Fruit fly (Drosophila melanogaster): ENCODE data around the gene qin.

The qin gene

dm6 chr3R:18583881-18584545 is 6.8 kb upstream of the qin start (continued):
- TF ChIP-seq bcd (GFP tag; optimal IDR thresholded peaks at IDR 0.05) (peak; percentile 98), CG7987 (GFP tag; optimal IDR thresholded peaks at IDR 0.05) (peak; percentile 96), MTF-1 (GFP tag; optimal IDR thresholded peaks at IDR 0.05; ENCODE audit: borderline replicate concordance) (peak; percentile 94), CG14710 (tag; optimal IDR thresholded peaks at IDR 0.05) (peak; percentile 97), Elba2 (GFP tag; optimal IDR thresholded peaks at IDR 0.05) (no peak), CG11695 (GFP tag; IDR thresholded peaks at IDR 0.05) (peak; percentile 95), YL-1 (GFP tag; optimal IDR thresholded peaks at IDR 0.05) (peak; percentile 93), CG8388 (GFP tag; optimal IDR thresholded peaks at IDR 0.05) (peak; percentile 95), CG13123 (GFP tag; optimal IDR thresholded peaks at IDR 0.05) (peak; percentile 96), hth (optimal IDR thresholded peaks at IDR 0.05) (no peak), kay (GFP tag; optimal IDR thresholded peaks at IDR 0.05) (peak; percentile 95), run (tag; optimal IDR thresholded peaks at IDR 0.05) (peak; percentile 88), CG1603 (tag; optimal IDR thresholded peaks at IDR 0.05) (peak; percentile 96), CG10543 (GFP tag; optimal IDR thresholded peaks at IDR 0.05) (peak; percentile 99), trem (tag; optimal IDR thresholded peaks at IDR 0.05) (peak; percentile 95), klu (GFP tag; IDR thresholded peaks at IDR 0.05) (peak; percentile 93), CG3065 (GFP tag; optimal IDR thresholded peaks at IDR 0.05) (peak; percentile 92), CG32772 (GFP tag; IDR thresholded peaks at IDR 0.05) (peak; percentile 91), pita (GFP tag; optimal IDR thresholded peaks at IDR 0.05) (no peak), Atf3 (GFP tag; optimal IDR thresholded peaks at IDR 0.05) (peak; percentile 96), sisA (GFP tag; IDR thresholded peaks at IDR 0.05) (peak; percentile 96), Hr51 (GFP tag; optimal IDR thresholded peaks at IDR 0.05) (peak; percentile 94 to 97), bbx (GFP tag; IDR thresholded peaks at IDR 0.05; ENCODE audit: partially characterized antibody) (peak; percentile 34; the same call in 1 of the 2 replicates), gsb-n (tag; optimal IDR thresholded peaks at IDR 0.05) (peak; percentile 94), Abd-B (GFP tag; optimal IDR thresholded peaks at IDR 0.05) (peak; percentile 97), Bdp1 (GFP tag; optimal IDR thresholded peaks at IDR 0.05) (peak; percentile 92), Hr78 (GFP tag; optimal IDR thresholded peaks at IDR 0.05) (peak in 1 of 2 experiments; percentile 88), Hmx (GFP tag; optimal IDR thresholded peaks at IDR 0.05) (peak; percentile 85), BEAF-32 (GFP tag; optimal IDR thresholded peaks at IDR 0.05) (peak; percentile 9), Nf-YA (GFP tag; IDR thresholded peaks at IDR 0.05) (peak; percentile 90), unpg (GFP tag; optimal IDR thresholded peaks at IDR 0.05) (peak; percentile 95), ab (GFP tag; optimal IDR thresholded peaks at IDR 0.05) (peak; percentile 90), CG6689 (GFP tag; IDR thresholded peaks at IDR 0.05) (peak; percentile 95), Med (GFP tag) (peak; percentile 99), yki (optimal IDR thresholded peaks at IDR 0.05) (no peak), CG17385 (GFP tag; optimal IDR thresholded peaks at IDR 0.05) (peak; percentile 94), br (optimal IDR thresholded peaks at IDR 0.05) (no peak), Scr (GFP tag; IDR thresholded peaks at IDR 0.05; ENCODE audit: partially characterized antibody) (no peak), slou (GFP tag; optimal IDR thresholded peaks at IDR 0.05) (peak; percentile 94), jigr1 (GFP tag; IDR thresholded peaks at IDR 0.05) (peak; percentile 94), CG2120 (GFP tag; optimal IDR thresholded peaks at IDR 0.05) (peak; percentile 98), CG17568 (GFP tag; optimal IDR thresholded peaks at IDR 0.05) (peak; percentile 95), CG12155 (GFP tag; optimal IDR thresholded peaks at IDR 0.05) (peak; percentile 94), ci (GFP tag; IDR thresholded peaks at IDR 0.05) (peak; percentile 95), Xrp1 (GFP tag; IDR thresholded peaks at IDR 0.05) (peak; percentile 96), CG1832 (GFP tag; optimal IDR thresholded peaks at IDR 0.05) (no peak), CG9876 (GFP tag; optimal IDR thresholded peaks at IDR 0.05) (peak; percentile 93), fd102C (GFP tag; optimal IDR thresholded peaks at IDR 0.05) (peak; percentile 66), CG11247 (GFP tag; IDR thresholded peaks at IDR 0.05) (peak; percentile 94), jumu (GFP tag; optimal IDR thresholded peaks at IDR 0.05) (peak; percentile 96)

All from whole organism, embryonic.